Worm (Caenorhabditis elegans): ENCODE data around the gene F14D2.11.

Gene F14D2.11

DNA sequence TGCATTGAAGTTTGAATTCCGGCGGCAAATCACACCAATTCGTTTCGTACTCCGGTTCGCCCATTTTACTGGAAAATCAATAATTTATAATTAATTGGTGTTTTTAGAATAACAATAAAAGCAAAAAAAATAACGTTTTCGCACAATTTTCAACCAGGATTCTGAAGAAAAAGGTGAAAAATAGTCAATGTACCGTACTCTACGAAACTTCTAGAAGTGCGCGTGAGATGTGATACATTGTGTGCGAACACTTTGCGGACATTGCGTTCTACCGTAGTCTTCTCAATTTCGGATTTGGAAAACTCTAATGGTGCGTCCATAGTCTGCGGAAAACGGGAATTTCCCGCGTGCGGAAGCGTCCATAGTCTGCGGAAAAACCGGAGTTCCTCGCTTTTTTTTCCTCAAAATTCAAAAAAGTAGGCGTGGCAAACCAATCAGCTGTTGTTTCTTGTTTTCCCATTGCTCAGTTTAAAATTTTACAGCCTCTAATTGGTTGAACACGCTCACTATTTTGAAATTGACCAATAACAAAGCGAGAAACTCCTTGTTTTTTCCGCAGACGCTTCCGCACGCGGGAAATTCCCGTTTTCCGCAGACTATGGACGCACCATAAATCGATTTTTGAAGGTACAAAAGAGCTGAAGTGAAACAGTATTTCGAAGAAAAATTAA lies 6.2 kb upstream of the F14D2.11 start, which contains the start of the genes F14D2.14 and bath-29:
Gene F14D2.14 (minus strand): TSS at position 51 of the 671 bp plus-strand sequence.
Gene bath-29 (plus strand): TSS at position 621 of the 671 bp plus-strand sequence.
- TF ChIP-seq ceh-43 (GFP tag; optimal IDR thresholded peaks at IDR 0.05) (no peak), mls-2 (tag; optimal IDR thresholded peaks at IDR 0.05) (no peak), sem-2 (GFP tag; optimal IDR thresholded peaks at IDR 0.05) (no peak)

DNA sequence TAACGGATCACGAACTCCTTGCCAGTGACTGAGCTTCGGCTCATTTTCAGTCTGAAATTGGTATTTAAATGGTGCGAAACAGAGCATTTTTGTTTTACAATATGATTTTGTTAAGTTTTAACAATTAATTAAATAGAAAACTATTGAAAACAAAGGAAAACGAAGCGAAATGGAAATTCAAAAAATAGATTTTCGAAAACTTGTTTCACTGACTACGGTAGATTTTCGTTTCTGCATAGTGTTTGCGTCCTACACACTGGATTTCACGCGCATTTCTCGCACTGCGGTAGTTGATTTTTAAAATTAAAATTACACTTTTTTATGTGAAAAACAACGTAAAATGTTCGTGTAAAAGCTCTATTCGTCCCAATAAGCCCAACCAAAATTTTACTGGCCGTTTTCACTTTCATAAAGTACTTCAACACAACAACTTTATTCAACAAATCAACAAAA lies 4.5 kb upstream of the F14D2.11 start, which contains the start of gene bath-30:
Gene bath-30 (minus strand): TSS at position 51 of the 453 bp plus-strand sequence.
- TF ChIP-seq hlh-1 (tag; optimal IDR thresholded peaks at IDR 0.05) (no peak), cnd-1 (tag; optimal IDR thresholded peaks at IDR 0.05) (no peak), unc-62 (GFP tag; optimal IDR thresholded peaks at IDR 0.05) (no peak), nhr-28 (tag; optimal IDR thresholded peaks at IDR 0.05) (no peak), ces-1 (GFP tag; optimal IDR thresholded peaks at IDR 0.05) (no peak)

DNA sequence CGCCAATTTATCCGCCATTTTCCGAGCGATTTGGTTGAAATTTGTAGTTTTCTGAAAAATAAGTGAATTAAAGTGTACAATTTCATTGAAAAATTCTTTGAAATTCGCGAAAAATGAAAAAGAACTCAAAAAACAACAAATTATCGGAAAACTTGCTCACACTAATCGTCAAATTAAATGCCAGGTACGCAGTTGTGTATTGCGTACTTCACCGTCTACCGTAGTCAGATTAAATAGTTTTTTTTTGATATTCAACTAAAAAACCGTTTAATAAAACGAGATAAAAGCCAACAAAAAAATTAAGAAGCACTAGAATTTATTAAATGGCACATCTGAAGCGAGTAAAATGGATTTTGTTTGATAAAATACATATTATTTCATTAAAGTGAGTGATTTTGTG lies 3.0 kb upstream of the F14D2.11 start, which contains the start of gene bath-28:
Gene bath-28 (minus strand): TSS at position 51 of the 400 bp plus-strand sequence.
- TF ChIP-seq ceh-83 (GFP tag; optimal IDR thresholded peaks at IDR 0.05) (no peak), blmp-1 (tag; optimal IDR thresholded peaks at IDR 0.05) (no peak), unc-120 (tag; optimal IDR thresholded peaks at IDR 0.05; ENCODE audit: poor library complexity, severe bottlenecking) (no peak), zip-8 (tag; optimal IDR thresholded peaks at IDR 0.05) (no peak), bed-3 (GFP tag; optimal IDR thresholded peaks at IDR 0.05) (no peak), mls-2 (tag; optimal IDR thresholded peaks at IDR 0.05) (no peak), drap-1 (GFP tag; optimal IDR thresholded peaks at IDR 0.05) (no peak), lin-13 (tag; optimal IDR thresholded peaks at IDR 0.05) (no peak), unc-62 (GFP tag; optimal IDR thresholded peaks at IDR 0.05) (no peak), hlh-1 (tag; optimal IDR thresholded peaks at IDR 0.05) (no peak), unc-39 (tag; optimal IDR thresholded peaks at IDR 0.05) (no peak), pha-4 (tag; optimal IDR thresholded peaks at IDR 0.05) (no peak), mep-1 (tag; optimal IDR thresholded peaks at IDR 0.05) (no peak), mab-5 (tag; optimal IDR thresholded peaks at IDR 0.05) (no peak), flh-1 (GFP tag; optimal IDR thresholded peaks at IDR 0.05) (no peak)

DNA sequence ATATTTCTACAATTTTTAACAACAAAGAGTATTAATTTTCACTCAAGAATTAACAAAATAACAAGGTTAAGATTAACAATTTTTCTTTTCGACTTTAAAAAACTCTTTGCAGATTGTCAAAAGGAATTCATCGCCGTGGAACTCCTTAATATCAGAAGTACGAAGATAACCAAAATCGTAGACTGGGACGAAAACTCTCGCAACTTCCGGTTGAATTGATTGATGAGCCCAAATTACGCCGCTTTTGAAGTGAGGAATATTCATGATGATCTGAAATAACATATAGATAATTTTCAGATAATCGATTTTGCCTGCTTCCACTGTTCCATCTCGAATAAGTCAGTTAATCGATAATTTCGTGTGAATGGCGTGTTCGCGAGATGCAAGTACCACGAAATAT lies 1.8 kb upstream of the F14D2.11 start, which contains the start of gene F14D2.15:
Gene F14D2.15 (minus strand): TSS at position 101 of the 400 bp plus-strand sequence.
- TF ChIP-seq unc-120 (tag; optimal IDR thresholded peaks at IDR 0.05; ENCODE audit: poor library complexity, severe bottlenecking) (no peak), pha-4 (tag; optimal IDR thresholded peaks at IDR 0.05) (no peak), nhr-28 (tag; optimal IDR thresholded peaks at IDR 0.05) (no peak), sptf-1 (tag; optimal IDR thresholded peaks at IDR 0.05) (no peak), unc-62 (GFP tag; optimal IDR thresholded peaks at IDR 0.05) (no peak), unc-39 (tag; optimal IDR thresholded peaks at IDR 0.05) (no peak), ceh-83 (GFP tag; optimal IDR thresholded peaks at IDR 0.05) (no peak), mab-5 (tag; optimal IDR thresholded peaks at IDR 0.05) (no peak), nhr-76 (tag; optimal IDR thresholded peaks at IDR 0.05) (no peak)

DNA sequence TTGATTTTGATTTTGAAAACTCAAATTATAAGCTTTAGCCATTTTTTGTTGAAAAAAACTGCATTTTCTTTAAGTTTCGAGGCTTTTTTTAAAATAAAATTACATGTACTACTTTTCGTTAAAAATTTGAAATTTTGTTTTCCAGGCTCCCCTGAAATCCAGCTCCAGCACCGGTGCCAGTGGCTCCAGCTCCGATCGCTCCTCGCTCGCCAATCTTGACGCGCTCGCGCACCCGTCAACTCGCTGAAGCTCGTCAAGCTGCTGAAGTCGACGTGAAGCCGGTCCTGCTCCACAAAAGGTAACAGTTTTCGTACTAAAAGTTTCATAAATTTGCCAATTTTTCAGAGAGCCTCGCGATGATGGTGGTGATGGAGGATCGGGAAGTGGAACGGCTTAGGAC lies 1.1 kb downstream of the F14D2.11 start:
- TF ChIP-seq lin-13 (tag; optimal IDR thresholded peaks at IDR 0.05) (no peak), tbx-8 (GFP tag; optimal IDR thresholded peaks at IDR 0.05) (no peak), blmp-1 (tag; optimal IDR thresholded peaks at IDR 0.05) (no peak), mls-2 (tag; optimal IDR thresholded peaks at IDR 0.05) (no peak), cnd-1 (tag; optimal IDR thresholded peaks at IDR 0.05) (no peak), sem-2 (GFP tag; optimal IDR thresholded peaks at IDR 0.05) (no peak), ceh-83 (GFP tag; optimal IDR thresholded peaks at IDR 0.05) (no peak), bed-3 (GFP tag; optimal IDR thresholded peaks at IDR 0.05) (no peak), unc-39 (tag; optimal IDR thresholded peaks at IDR 0.05) (no peak), drap-1 (GFP tag; optimal IDR thresholded peaks at IDR 0.05) (no peak), hlh-1 (tag; optimal IDR thresholded peaks at IDR 0.05) (no peak)

DNA sequence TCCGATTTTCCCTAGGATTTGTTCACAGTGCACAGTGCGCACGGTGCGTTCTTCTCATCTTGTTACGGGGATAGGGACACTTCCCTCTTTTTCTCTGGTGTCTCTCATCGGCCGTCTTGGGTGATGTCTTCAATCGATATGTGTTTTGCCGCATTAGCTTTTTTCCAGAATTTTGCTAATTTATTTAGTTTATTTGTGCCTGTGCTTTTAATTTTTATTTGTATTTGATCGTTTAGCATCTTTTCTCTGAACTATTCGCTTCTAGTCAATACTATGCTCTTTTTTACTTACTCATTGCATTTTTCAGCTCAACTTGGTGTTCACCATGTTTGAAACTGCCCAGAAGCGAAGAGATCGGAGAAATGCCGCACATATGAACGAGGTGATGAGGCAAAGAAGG lies 1.6 kb downstream of the F14D2.11 start, which contains the start of gene F14D2.5:
Gene F14D2.5 (plus strand): TSS at position 301 of the 400 bp plus-strand sequence.
- TF ChIP-seq lsy-2 (tag; optimal IDR thresholded peaks at IDR 0.05) (no peak), unc-39 (tag; optimal IDR thresholded peaks at IDR 0.05) (no peak), ceh-83 (GFP tag; optimal IDR thresholded peaks at IDR 0.05) (peak; percentile 64), blmp-1 (tag; optimal IDR thresholded peaks at IDR 0.05) (no peak), hlh-1 (tag; optimal IDR thresholded peaks at IDR 0.05) (no peak), ham-2 (GFP tag; optimal IDR thresholded peaks at IDR 0.05) (no peak), nhr-28 (tag; optimal IDR thresholded peaks at IDR 0.05) (no peak), sptf-1 (tag; optimal IDR thresholded peaks at IDR 0.05) (no peak)

Measured in whole organism, mixed stage, embryonic.